Fruit fly (Drosophila melanogaster) Kc167 (cell line): ENCODE data around the gene CG13901.

Experiments used
- Myc ChIP-seq: fragments of >200 bp; optimal IDR thresholded peaks from 2 replicates; lab custom pipeline; 2017; ENCODE audit warnings: missing external identifiers
- Sin3A ChIP-seq: fragments of >200 bp; optimal IDR thresholded peaks from 2 replicates; lab custom pipeline; 2018; ENCODE audit warnings: missing external identifiers
- h ChIP-seq: fragments of >200 bp; optimal IDR thresholded peaks from 3 replicates; lab custom pipeline; 2018; ENCODE audit warnings: missing external identifiers
- insv ChIP-seq: fragments of >200 bp; optimal IDR thresholded peaks from 3 replicates; lab custom pipeline; 2018; ENCODE audit warnings: missing external identifiers
- psq ChIP-seq: fragments of >200 bp; optimal IDR thresholded peaks from 2 replicates; lab custom pipeline; 2017; ENCODE audit warnings: missing external identifiers
- ttk ChIP-seq: sonication (Bioruptor generic); optimal IDR thresholded peaks from 2 replicates; lab custom pipeline; 2017; ENCODE audit warnings: missing external identifiers

dm6 chr3L:791251-791991 lies 46.2 kb downstream of the CG13901 start:
- no peak for TF ChIP-seq insv (lab: Kevin White, UChicago)
- TF ChIP-seq h (lab: Kevin White, UChicago): no peak
- no peak for TF ChIP-seq psq (lab: Kevin White, UChicago)
- no peak for TF ChIP-seq Myc (lab: Kevin White, UChicago)
- TF ChIP-seq ttk (lab: Kevin White, UChicago): no peak
- no peak for TF ChIP-seq Sin3A (lab: Kevin White, UChicago)
